Fruit fly (Drosophila melanogaster): ENCODE data around the gene CG9213.

Gene CG9213

dm6 chrX:15574384-15574783, at the start of gene CG9213:
TSS of gene CG9213 (minus strand) at chrX:15574535.
- TF ChIP-seq chinmo (GFP tag; IDR thresholded peaks at IDR 0.05; ENCODE audit: partially characterized antibody) (0 out of 4 replicates have a peak, but pooled peaks have one; percentile 40), Dek (tag; optimal IDR thresholded peaks at IDR 0.05) (no peak), Dll (GFP tag; IDR thresholded peaks at IDR 0.05; ENCODE audit: partially characterized antibody) (peak; percentile 86), unc-4 (GFP tag; IDR thresholded peaks at IDR 0.05; ENCODE audit: partially characterized antibody) (peak; percentile 81), hb (GFP tag; IDR thresholded peaks at IDR 0.05; ENCODE audit: partially characterized antibody) (peak; percentile 73), Opbp (GFP tag; IDR thresholded peaks at IDR 0.05; ENCODE audit: partially characterized antibody) (peak; percentile 71; the same call in 2 of the 3 replicates), slbo (GFP tag; IDR thresholded peaks at IDR 0.05) (peak; percentile 29; the same call in 1 of the 2 replicates), HmgZ (tag; optimal IDR thresholded peaks at IDR 0.05) (peak; percentile 35), Dbx (GFP tag; IDR thresholded peaks at IDR 0.05) (0 out of 3 replicates have a peak, but pooled peaks have one; percentile 14), CG34224 (GFP tag; IDR thresholded peaks at IDR 0.05; ENCODE audit: partially characterized antibody) (peak; percentile 86), nerfin-2 (GFP tag; IDR thresholded peaks at IDR 0.05; ENCODE audit: partially characterized antibody) (peak; percentile 68; the same call in 1 of the 2 replicates), Rfx (GFP tag; IDR thresholded peaks at IDR 0.05) (peak; percentile 39), Myb (GFP tag; optimal IDR thresholded peaks at IDR 0.05) (peak; percentile 35), CG15514 (GFP tag; optimal IDR thresholded peaks at IDR 0.05) (peak; percentile 19), dpn (GFP tag; optimal IDR thresholded peaks at IDR 0.05) (peak in 1 of 2 experiments; percentile 20), knrl (GFP tag; IDR thresholded peaks at IDR 0.05; ENCODE audit: partially characterized antibody) (peak; percentile 80; the same call in 2 of the 3 replicates), CG16813 (GFP tag; IDR thresholded peaks at IDR 0.05; ENCODE audit: partially characterized antibody) (peak; percentile 77), CG13287 (GFP tag; IDR thresholded peaks at IDR 0.05; ENCODE audit: partially characterized antibody) (peak; percentile 87), Gsc (GFP tag; IDR thresholded peaks at IDR 0.05) (no peak), corto (GFP tag; optimal IDR thresholded peaks at IDR 0.05) (no peak), Hr51 (GFP tag; optimal IDR thresholded peaks at IDR 0.05) (no peak), CG32532 (GFP tag; IDR thresholded peaks at IDR 0.05) (peak; percentile 48; the same call in 1 of the 2 replicates), CG34422 (GFP tag; IDR thresholded peaks at IDR 0.05) (0 out of 3 replicates have a peak, but pooled peaks have one; percentile 44), zen (tag; optimal IDR thresholded peaks at IDR 0.05) (peak; percentile 18), CG3838 (GFP tag; optimal IDR thresholded peaks at IDR 0.05) (no peak), CG7963 (GFP tag; IDR thresholded peaks at IDR 0.05; ENCODE audit: partially characterized antibody) (peak; percentile 49; the same call in 1 of the 3 replicates), Scr (GFP tag; IDR thresholded peaks at IDR 0.05; ENCODE audit: partially characterized antibody) (peak; percentile 87), CG31441 (GFP tag; IDR thresholded peaks at IDR 0.05) (peak; percentile 58; the same call in 1 of the 2 replicates), CG9932 (GFP tag; IDR thresholded peaks at IDR 0.05) (peak; percentile 44; the same call in 1 of the 2 replicates), Doc3 (GFP tag; IDR thresholded peaks at IDR 0.05; ENCODE audit: partially characterized antibody) (peak; percentile 86), CG3995 (GFP tag; optimal IDR thresholded peaks at IDR 0.05) (peak; percentile 98), E2f2 (GFP tag; IDR thresholded peaks at IDR 0.05) (0 out of 2 replicates have a peak, but pooled peaks have one; percentile 35), Dref (GFP tag; IDR thresholded peaks at IDR 0.05) (peak; percentile 56), CG13296 (GFP tag; optimal IDR thresholded peaks at IDR 0.05) (no peak), NfI (GFP tag; optimal IDR thresholded peaks at IDR 0.05) (peak; percentile 13), schlank (tag; optimal IDR thresholded peaks at IDR 0.05) (no peak), vnd (GFP tag; IDR thresholded peaks at IDR 0.05; ENCODE audit: partially characterized antibody) (peak; percentile 72), inv (GFP tag; IDR thresholded peaks at IDR 0.05; ENCODE audit: partially characterized antibody) (peak; percentile 70), tna (GFP tag; IDR thresholded peaks at IDR 0.05; ENCODE audit: partially characterized antibody) (peak; percentile 62), lilli (GFP tag; optimal IDR thresholded peaks at IDR 0.05) (peak; percentile 24), zen2 (GFP tag; IDR thresholded peaks at IDR 0.05; ENCODE audit: partially characterized antibody) (peak; percentile 58; the same call in 2 of the 3 replicates), CG17359 (tag; optimal IDR thresholded peaks at IDR 0.05) (no peak), Med (GFP tag) (peak; percentile 82), HLH4C (GFP tag; IDR thresholded peaks at IDR 0.05; ENCODE audit: partially characterized antibody) (peak; percentile 64), Ptx1 (GFP tag; IDR thresholded peaks at IDR 0.05) (0 out of 2 replicates have a peak, but pooled peaks have one; percentile 12), vvl (GFP tag; IDR thresholded peaks at IDR 0.05) (0 out of 2 replicates have a peak, but pooled peaks have one; percentile 13), CG8281 (tag; optimal IDR thresholded peaks at IDR 0.05) (peak; percentile 65)
